Worm (Caenorhabditis elegans) whole organism, late embryonic: ENCODE data around the gene unc-16.

Source experiments
- C08G9.2 ChIP-seq: sonication (generic microtip); optimal IDR thresholded peaks from 2 replicates; lab custom pipeline; 2016; ENCODE audit warnings: mild to moderate bottlenecking, missing genetic modification characterization, moderate library complexity, missing compliant biosample characterization
- F13H6.1 ChIP-seq: sonication (generic microtip); optimal IDR thresholded peaks from 2 replicates; lab custom pipeline; 2016; ENCODE audit warnings: missing genetic modification characterization, missing compliant biosample characterization
- ceh-31 ChIP-seq: sonication (generic microtip); optimal IDR thresholded peaks from 2 replicates; lab custom pipeline; 2016; ENCODE audit warnings: missing genetic modification characterization, missing compliant biosample characterization
- ceh-34 ChIP-seq: sonication (generic microtip); optimal IDR thresholded peaks from 2 replicates; lab custom pipeline; 2016; ENCODE audit warnings: mild to moderate bottlenecking, missing genetic modification characterization, missing compliant biosample characterization
- ceh-9 ChIP-seq: sonication (generic microtip); optimal IDR thresholded peaks from 2 replicates; lab custom pipeline; 2016; ENCODE audit warnings: mild to moderate bottlenecking, missing genetic modification characterization, inconsistent platforms, missing compliant biosample characterization
- hlh-13 ChIP-seq: fragments of 200-800 bp; sonication (Bioruptor generic); optimal IDR thresholded peaks from 2 replicates; lab custom pipeline; 2018; ENCODE audit warnings: mild to moderate bottlenecking, missing genetic modification characterization, missing compliant biosample characterization
- hlh-6 ChIP-seq: sonication (generic microtip); optimal IDR thresholded peaks from 2 replicates; lab custom pipeline; 2016; ENCODE audit warnings: missing genotype, missing genetic modification characterization, missing compliant biosample characterization
- lim-6 ChIP-seq: sonication (generic microtip); optimal IDR thresholded peaks from 2 replicates; lab custom pipeline; 2016; ENCODE audit warnings: missing genetic modification characterization, missing compliant biosample characterization
- pag-3 ChIP-seq: sonication (generic microtip); optimal IDR thresholded peaks from 2 replicates; lab custom pipeline; 2016; ENCODE audit warnings: missing compliant biosample characterization, missing genetic modification characterization, borderline replicate concordance
- pha-2 ChIP-seq: sonication (generic microtip); optimal IDR thresholded peaks from 2 replicates; lab custom pipeline; 2017; ENCODE audit warnings: mild to moderate bottlenecking, missing genetic modification characterization, missing compliant biosample characterization
- ref-2 ChIP-seq: sonication (generic microtip); optimal IDR thresholded peaks from 2 replicates; lab custom pipeline; 2016; ENCODE audit warnings: missing genetic modification characterization, missing compliant biosample characterization
- tbx-7 ChIP-seq: sonication (generic microtip); optimal IDR thresholded peaks from 2 replicates; lab custom pipeline; 2016; ENCODE audit warnings: missing genotype, missing genetic modification characterization, missing compliant biosample characterization
- unc-3 ChIP-seq, 2 experiments: fragments of 200-800 bp in 1 of 2; sonication (Bioruptor generic) in 1 of 2; sonication (generic microtip) in 1 of 2; conservative IDR thresholded peaks in 1 of 2; optimal IDR thresholded peaks in 1 of 2; 2 replicates each; pipeline versions ENCODE4 v1.3.6 to Lab custom; 2016 to 2022; ENCODE audit warnings: missing compliant biosample characterization in 2 of 2, missing genetic modification characterization in 2 of 2, missing genetic modification reagents in 1 of 2
- unc-86 ChIP-seq: sonication (generic microtip); optimal IDR thresholded peaks from 2 replicates; lab custom pipeline; 2016; ENCODE audit warnings: missing genetic modification characterization, missing compliant biosample characterization

ce11 chrIII:9523581-9523980 is 22.5 kb upstream of the unc-16 start, which contains the start of gene mrps-23:
- TF ChIP-seq hlh-13 (GFP tag; lab: Kevin White, UChicago) (no peak), unc-3 (GFP tag; conservative IDR thresholded peaks at IDR 0.05; lab: Robert Waterston, UW) (no peak), unc-3 (tag; optimal IDR thresholded peaks at IDR 0.05; lab: Kevin White, UChicago) (no peak), F13H6.1 (no peak), ceh-31 (tag; lab: Kevin White, UChicago) (no peak), ceh-9 (tag; lab: Kevin White, UChicago) (no peak), tbx-7 (no peak), lim-6 (no peak), C08G9.2 (no peak), ceh-34 (tag; lab: Kevin White, UChicago) (no peak), ref-2 (tag; lab: Kevin White, UChicago) (no peak), hlh-6 (tag; lab: Kevin White, UChicago) (no peak), pha-2 (no peak), unc-86 (tag; lab: Kevin White, UChicago) (no peak), pag-3 (tag; lab: Kevin White, UChicago) (no peak)
